Fruit fly (Drosophila melanogaster): ENCODE results near the gene CG33080.
A peak's percentile ranks its signal among the peaks of the same experiment; 100 is the strongest.

The CG33080 gene

dm6 chrX:5678178-5678470 lies 39.5 kb downstream of the CG33080 start (continued):
- TF ChIP-seq CG13296 (GFP tag; optimal IDR thresholded peaks at IDR 0.05) (peak; percentile 21), Asciz (GFP tag; optimal IDR thresholded peaks at IDR 0.05) (peak; percentile 48), CG18599 (GFP tag; optimal IDR thresholded peaks at IDR 0.05) (peak; percentile 14), grn (GFP tag; optimal IDR thresholded peaks at IDR 0.05) (peak; percentile 60), CG6813 (GFP tag; optimal IDR thresholded peaks at IDR 0.05) (peak; percentile 50), NC2β (GFP tag; optimal IDR thresholded peaks at IDR 0.05) (peak; percentile 11), croc (GFP tag; conservative IDR thresholded peaks at IDR 0.05) (0 out of 3 replicates have a peak, but pooled peaks have one; percentile 10)

- no peak for TF ChIP-seq Doc3 (GFP tag; IDR thresholded peaks at IDR 0.05; ENCODE audit: partially characterized antibody)
- TF ChIP-seq slou (GFP tag; optimal IDR thresholded peaks at IDR 0.05), result peak; percentile 72
- peak; percentile 96 for TF ChIP-seq CG33213 (GFP tag; optimal IDR thresholded peaks at IDR 0.05)
- peak; percentile 93 for TF ChIP-seq Fer2 (tag; optimal IDR thresholded peaks at IDR 0.05)
- TF ChIP-seq Mad (GFP tag; optimal IDR thresholded peaks at IDR 0.05), result peak; percentile 87
- TF ChIP-seq gt (GFP tag; IDR thresholded peaks at IDR 0.05), result peak; percentile 71
- peak in 1 of 2 experiments; percentile 56 for TF ChIP-seq tll (GFP tag; optimal IDR thresholded peaks at IDR 0.05)
- TF ChIP-seq croc (GFP tag; conservative IDR thresholded peaks at IDR 0.05), result peak; percentile 65; the same call in 2 of the 3 replicates
- TF ChIP-seq Gsc (GFP tag; IDR thresholded peaks at IDR 0.05), result no peak
- peak; percentile 71; the same call in 1 of the 3 replicates for TF ChIP-seq Optix (GFP tag; IDR thresholded peaks at IDR 0.05)
- peak; percentile 77 for TF ChIP-seq Nf-YC (tag; optimal IDR thresholded peaks at IDR 0.05)
- peak; percentile 87 for TF ChIP-seq CG11504 (tag; optimal IDR thresholded peaks at IDR 0.05)
- peak; percentile 88 for TF ChIP-seq scrt (GFP tag; optimal IDR thresholded peaks at IDR 0.05)
- peak; percentile 88 for TF ChIP-seq Atf-2 (GFP tag; optimal IDR thresholded peaks at IDR 0.05)
- TF ChIP-seq Neu2 (GFP tag; optimal IDR thresholded peaks at IDR 0.05; ENCODE audit: borderline replicate concordance), result peak; percentile 46
- peak; percentile 80 for TF ChIP-seq ERR (GFP tag; optimal IDR thresholded peaks at IDR 0.05)
- TF ChIP-seq CG11696 (GFP tag; IDR thresholded peaks at IDR 0.05), result peak; percentile 95
- TF ChIP-seq Med (GFP tag), result peak; percentile 98
- TF ChIP-seq br (optimal IDR thresholded peaks at IDR 0.05), result no peak
- TF ChIP-seq mirr (GFP tag; optimal IDR thresholded peaks at IDR 0.05), result peak; percentile 98
- TF ChIP-seq Bdp1 (GFP tag; optimal IDR thresholded peaks at IDR 0.05), result peak; percentile 87
- TF ChIP-seq hkb (optimal IDR thresholded peaks at IDR 0.05), result no peak
- TF ChIP-seq hkb (GFP tag; IDR thresholded peaks at IDR 0.05), result peak; percentile 92
- peak; percentile 48; the same call in 1 of the 3 replicates for TF ChIP-seq CG7357 (GFP tag; IDR thresholded peaks at IDR 0.05)
- TF ChIP-seq Ada2b (GFP tag; IDR thresholded peaks at IDR 0.05), result peak; percentile 68
- TF ChIP-seq bowl (GFP tag; IDR thresholded peaks at IDR 0.05), result 0 out of 2 replicates have a peak, but pooled peaks have one; percentile 45
- peak; percentile 90 for TF ChIP-seq CG17328 (GFP tag; IDR thresholded peaks at IDR 0.05)
- peak; percentile 86 for TF ChIP-seq dmrt11E (tag; optimal IDR thresholded peaks at IDR 0.05)
- TF ChIP-seq stwl (tag; optimal IDR thresholded peaks at IDR 0.05), result peak; percentile 49
- peak; percentile 87 for TF ChIP-seq Spps (tag; optimal IDR thresholded peaks at IDR 0.05)
- TF ChIP-seq ham (GFP tag; IDR thresholded peaks at IDR 0.05), result peak; percentile 56; the same call in 1 of the 2 replicates
- TF ChIP-seq lmd (GFP tag; IDR thresholded peaks at IDR 0.05), result peak; percentile 61; the same call in 1 of the 2 replicates
- peak; percentile 91 for TF ChIP-seq CG6765 (GFP tag; optimal IDR thresholded peaks at IDR 0.05)
- TF ChIP-seq Sox102F (GFP tag; optimal IDR thresholded peaks at IDR 0.05), result peak; percentile 86
- TF ChIP-seq Lim3 (GFP tag; IDR thresholded peaks at IDR 0.05), result no peak
- TF ChIP-seq eve (GFP tag; optimal IDR thresholded peaks at IDR 0.05), result no peak
- TF ChIP-seq CG4730 (GFP tag; IDR thresholded peaks at IDR 0.05), result peak; percentile 70
- TF ChIP-seq Dbx (GFP tag; IDR thresholded peaks at IDR 0.05), result peak; percentile 87
- TF ChIP-seq CG8359 (GFP tag; optimal IDR thresholded peaks at IDR 0.05; ENCODE audit: borderline replicate concordance), result peak; percentile 85
- TF ChIP-seq tgo (GFP tag; IDR thresholded peaks at IDR 0.05), result peak; percentile 62; the same call in 2 of the 3 replicates
- peak; percentile 86 for TF ChIP-seq CG8290 (GFP tag; optimal IDR thresholded peaks at IDR 0.05)
- TF ChIP-seq CG8290 (tag; optimal IDR thresholded peaks at IDR 0.05), result peak; percentile 98 to 99
Observed at dm6 chrX:5677400-5678177, 40.0 kb downstream of the CG33080 start.

Measured in whole organism, embryonic.